Fruit fly (Drosophila melanogaster) whole organism, wandering third instar larva: ENCODE results near the gene TfIIA-L.

Source experiments
- Abd-B ChIP-seq: fragments of >200 bp; optimal IDR thresholded peaks from 2 replicates; lab custom pipeline; 2017; ENCODE audit warnings: missing biosample characterization, missing genetic modification characterization
- CG32264 ChIP-seq: fragments of 200-800 bp; sonication (Bioruptor generic); optimal IDR thresholded peaks from 2 replicates; lab custom pipeline; 2016; ENCODE audit warnings: missing biosample characterization, missing genetic modification characterization
- CG9705 ChIP-seq: fragments of 200-800 bp; sonication (Bioruptor generic); optimal IDR thresholded peaks from 2 replicates; lab custom pipeline; 2018; ENCODE audit warnings: missing biosample characterization, mild to moderate bottlenecking, missing genetic modification characterization
- CrebA ChIP-seq: fragments of 200-800 bp; sonication (Bioruptor generic); optimal IDR thresholded peaks from 2 replicates; lab custom pipeline; 2016; ENCODE audit warnings: missing biosample characterization, mild to moderate bottlenecking, missing genetic modification characterization, borderline replicate concordance
- Dfd ChIP-seq: fragments of >200 bp; optimal IDR thresholded peaks from 2 replicates; lab custom pipeline; 2017; ENCODE audit warnings: missing biosample characterization, missing genetic modification characterization
- Dif ChIP-seq: fragments of 200-275, 200-300 bp; sonication (Bioruptor generic); optimal IDR thresholded peaks from 2 replicates; lab custom pipeline; 2018; ENCODE audit warnings: missing biosample characterization, missing genetic modification characterization; ENCODE audit not compliant: partially characterized antibody
- GATAd ChIP-seq: sonication (Bioruptor generic); optimal IDR thresholded peaks from 2 replicates; lab custom pipeline; 2016; ENCODE audit warnings: missing biosample characterization, missing genetic modification characterization
- HLH106 ChIP-seq: fragments of 200-800 bp; optimal IDR thresholded peaks from 3 replicates; lab custom pipeline; 2019; ENCODE audit warnings: missing biosample characterization, mild to moderate bottlenecking, missing genetic modification characterization, moderate library complexity
- Hnf4 ChIP-seq: fragments of 200-800 bp; sonication (Bioruptor generic); optimal IDR thresholded peaks from 2 replicates; lab custom pipeline; 2016; ENCODE audit warnings: missing biosample characterization, mild to moderate bottlenecking, missing genetic modification characterization
- Hr78 ChIP-seq: fragments of >200 bp; optimal IDR thresholded peaks from 2 replicates; lab custom pipeline; 2017; ENCODE audit warnings: missing biosample characterization, missing genetic modification characterization
- Hr83 ChIP-seq: fragments of 200-300 bp; sonication (Bioruptor generic); optimal IDR thresholded peaks from 2 replicates; lab custom pipeline; 2016; ENCODE audit warnings: missing biosample characterization, mild to moderate bottlenecking, missing genetic modification characterization, moderate library complexity; ENCODE audit not compliant: poor library complexity, severe bottlenecking
- Jra ChIP-seq: sonication (Bioruptor generic); optimal IDR thresholded peaks from 2 replicates; lab custom pipeline; 2016; ENCODE audit warnings: missing biosample characterization, missing genetic modification characterization
- Mio ChIP-seq: sonication (Bioruptor generic); optimal IDR thresholded peaks from 2 replicates; lab custom pipeline; 2016; ENCODE audit warnings: missing biosample characterization, missing genetic modification characterization
- Myc ChIP-seq: fragments of >200 bp; optimal IDR thresholded peaks from 2 replicates; lab custom pipeline; 2017
- N ChIP-seq: fragments of >200 bp; optimal IDR thresholded peaks from 2 replicates; lab custom pipeline; 2018; ENCODE audit warnings: missing biosample characterization, missing external identifiers, missing genetic modification characterization
- OdsH ChIP-seq: fragments of 200-800 bp; sonication (Bioruptor generic); optimal IDR thresholded peaks from 2 replicates; lab custom pipeline; 2016; ENCODE audit warnings: missing biosample characterization, mild to moderate bottlenecking, missing genetic modification characterization
- Rel ChIP-seq, 2 experiments: fragments of 200-800 bp; sonication (Bioruptor generic) in 1 of 2; optimal IDR thresholded peaks; 2 replicates in 1 of 2; 3 replicates in 1 of 2; lab custom pipeline; 2016 to 2019; ENCODE audit warnings: mild to moderate bottlenecking in 2 of 2, missing biosample characterization in 2 of 2, missing genetic modification characterization in 2 of 2, moderate library complexity in 1 of 2
- Sp1 ChIP-seq: fragments of 200-800 bp; sonication (Bioruptor generic); optimal IDR thresholded peaks from 3 replicates; lab custom pipeline; 2019; ENCODE audit warnings: missing biosample characterization, mild to moderate bottlenecking, missing genetic modification characterization, moderate library complexity
- Vsx2 ChIP-seq: fragments of 200-300, 225-300 bp; sonication (Bioruptor generic); optimal IDR thresholded peaks from 2 replicates; lab custom pipeline; 2018; ENCODE audit warnings: missing biosample characterization, missing genetic modification characterization; ENCODE audit not compliant: partially characterized antibody
- br ChIP-seq: fragments of 200-800 bp; sonication (Bioruptor generic); optimal IDR thresholded peaks from 2 replicates; lab custom pipeline; 2016; ENCODE audit warnings: missing biosample characterization, missing genetic modification characterization
- brk ChIP-seq: fragments of 200-800 bp; sonication (Bioruptor generic); optimal IDR thresholded peaks from 2 replicates; lab custom pipeline; 2016; ENCODE audit warnings: missing biosample characterization, mild to moderate bottlenecking, missing genetic modification characterization
- dl ChIP-seq, 2 experiments: fragments of 175-275, 200-275 bp in 1 of 2; fragments of 200-275 bp in 1 of 2; sonication (Bioruptor generic); optimal IDR thresholded peaks; lab custom pipeline; 2018; ENCODE audit warnings: mild to moderate bottlenecking in 2 of 2, missing biosample characterization in 2 of 2, missing genetic modification characterization in 2 of 2, moderate library complexity in 2 of 2; ENCODE audit not compliant: partially characterized antibody in 2 of 2, insufficient read depth in 1 of 2
- dmrt93B ChIP-seq: fragments of 200-800 bp; sonication (Bioruptor generic); optimal IDR thresholded peaks from 2 replicates; lab custom pipeline; 2018; ENCODE audit warnings: missing biosample characterization, mild to moderate bottlenecking, missing genetic modification characterization
- dsf ChIP-seq: sonication (Bioruptor generic); optimal IDR thresholded peaks from 2 replicates; lab custom pipeline; 2016; ENCODE audit warnings: missing biosample characterization, missing genetic modification characterization, borderline replicate concordance
- ey ChIP-seq: fragments of 200-800 bp; sonication (Bioruptor generic); optimal IDR thresholded peaks from 2 replicates; lab custom pipeline; 2016; ENCODE audit warnings: missing biosample characterization, missing genetic modification characterization
- foxo ChIP-seq, 2 experiments: fragments of 200-800 bp; sonication (Bioruptor generic); optimal IDR thresholded peaks; 2 replicates in 1 of 2; 3 replicates in 1 of 2; lab custom pipeline; 2016 to 2017; ENCODE audit warnings: missing biosample characterization in 2 of 2, missing genetic modification characterization in 2 of 2
- fru ChIP-seq: fragments of 200-800 bp; sonication (Bioruptor generic); optimal IDR thresholded peaks from 3 replicates; lab custom pipeline; 2016; ENCODE audit warnings: missing biosample characterization, mild to moderate bottlenecking, missing genetic modification characterization
- h ChIP-seq: fragments of 200-800 bp; sonication (Bioruptor generic); optimal IDR thresholded peaks from 3 replicates; lab custom pipeline; 2016; ENCODE audit warnings: missing biosample characterization, mild to moderate bottlenecking, missing genetic modification characterization
- jim ChIP-seq: fragments of 175-275, 200-325 bp; sonication (Bioruptor generic); optimal IDR thresholded peaks from 2 replicates; lab custom pipeline; 2016; ENCODE audit warnings: missing biosample characterization, mild to moderate bottlenecking, missing genetic modification characterization
- lola ChIP-seq: fragments of >200 bp; optimal IDR thresholded peaks from 2 replicates; lab custom pipeline; 2017; ENCODE audit warnings: missing biosample characterization, missing genetic modification characterization
- pan ChIP-seq: fragments of >200 bp; optimal IDR thresholded peaks from 2 replicates; lab custom pipeline; 2017
- psq ChIP-seq: fragments of 200-800 bp; sonication (Bioruptor generic); optimal IDR thresholded peaks from 3 replicates; lab custom pipeline; 2017; ENCODE audit warnings: missing biosample characterization, mild to moderate bottlenecking, missing genetic modification characterization, moderate library complexity
- rgr ChIP-seq: fragments of 200-800 bp; sonication (Bioruptor generic); optimal IDR thresholded peaks from 3 replicates; lab custom pipeline; 2016; ENCODE audit warnings: missing biosample characterization, mild to moderate bottlenecking, missing genetic modification characterization
- sage ChIP-seq: fragments of 200-800 bp; sonication (Bioruptor generic); optimal IDR thresholded peaks from 2 replicates; lab custom pipeline; 2016; ENCODE audit warnings: missing biosample characterization, mild to moderate bottlenecking, missing genetic modification characterization
- sv ChIP-seq: fragments of 200-800 bp; sonication (Bioruptor generic); optimal IDR thresholded peaks from 3 replicates; lab custom pipeline; 2016; ENCODE audit warnings: missing biosample characterization, missing genetic modification characterization
- tai ChIP-seq: sonication (Bioruptor generic); optimal IDR thresholded peaks from 2 replicates; lab custom pipeline; 2016; ENCODE audit warnings: missing biosample characterization, missing genetic modification characterization
- usp ChIP-seq: fragments of >200 bp; optimal IDR thresholded peaks from 2 replicates; lab custom pipeline; 2017; ENCODE audit warnings: missing biosample characterization, missing genetic modification characterization
- woc ChIP-seq: sonication (Bioruptor generic); optimal IDR thresholded peaks from 2 replicates; lab custom pipeline; 2016; ENCODE audit warnings: missing biosample characterization, mild to moderate bottlenecking, missing genetic modification characterization

TfIIA-L gene

DNA sequence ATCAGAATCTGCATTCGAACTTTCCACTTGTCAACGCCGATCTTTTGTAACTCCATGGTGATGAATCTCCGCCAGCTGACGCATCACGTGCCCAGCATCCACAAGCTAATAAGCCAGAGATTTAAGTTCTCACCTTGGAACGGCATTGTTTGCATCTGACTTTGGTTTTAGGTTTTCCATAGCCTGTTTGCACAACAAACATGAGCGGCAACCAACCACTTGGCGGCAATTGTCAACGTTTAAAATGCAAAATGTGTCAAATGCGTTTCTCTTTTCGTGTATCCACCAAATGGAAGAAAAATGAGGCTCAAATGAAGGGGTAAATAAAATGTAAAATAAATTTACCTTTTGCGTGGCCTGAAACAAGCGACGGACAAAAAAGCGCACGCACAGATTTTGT, 48.6 kb upstream of the TfIIA-L start:
- TF ChIP-seq N (no peak), woc (GFP tag; lab: Kevin White, UChicago) (no peak), Vsx2 (GFP tag; lab: Kevin White, UChicago) (no peak), jim (GFP tag; lab: Kevin White, UChicago) (no peak), Myc (lab: Kevin White, UChicago) (no peak), Hr78 (GFP tag; lab: Kevin White, UChicago) (no peak), sv (GFP tag; lab: Kevin White, UChicago) (no peak), sage (GFP tag; lab: Kevin White, UChicago) (no peak)

DNA sequence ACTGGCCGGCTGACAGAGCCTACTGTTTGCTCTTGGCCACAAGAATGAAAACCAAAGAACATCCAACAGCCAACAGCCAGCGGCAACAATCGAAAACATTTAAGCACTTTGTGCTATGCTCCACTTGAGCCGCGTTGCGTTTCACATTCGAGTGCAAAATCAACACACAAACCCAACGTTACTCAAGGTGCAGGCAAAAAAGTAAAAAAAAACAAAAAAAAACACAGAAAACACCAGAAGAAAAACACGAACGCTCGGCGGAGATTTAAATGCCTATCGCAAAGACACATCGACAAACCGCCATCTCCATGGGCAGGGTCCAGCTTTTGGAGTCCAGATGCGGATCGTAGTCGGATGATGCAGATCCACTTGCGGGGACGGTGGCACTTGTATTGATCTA, 47.1 kb upstream of the TfIIA-L start:
- TF ChIP-seq OdsH (GFP tag; lab: Kevin White, UChicago): no peak
- TF ChIP-seq dmrt93B (GFP tag; lab: Kevin White, UChicago): no peak
- no peak for TF ChIP-seq Hr78 (GFP tag; lab: Kevin White, UChicago)
- TF ChIP-seq brk (GFP tag; lab: Kevin White, UChicago): no peak
- TF ChIP-seq dsf (GFP tag; lab: Kevin White, UChicago): no peak
- no peak for TF ChIP-seq foxo (GFP tag; optimal IDR thresholded peaks at IDR 0.05; lab: Kevin White, UChicago)
- no peak for TF ChIP-seq sage (GFP tag; lab: Kevin White, UChicago)
- no peak for TF ChIP-seq pan (lab: Kevin White, UChicago)
- no peak for TF ChIP-seq fru (GFP tag; lab: Kevin White, UChicago)
- no peak for TF ChIP-seq Hr83 (GFP tag; lab: Kevin White, UChicago)
- no peak for TF ChIP-seq Vsx2 (GFP tag; lab: Kevin White, UChicago)
- no peak for TF ChIP-seq ey (GFP tag; lab: Kevin White, UChicago)
- no peak for TF ChIP-seq Dif (GFP tag; lab: Kevin White, UChicago)
- TF ChIP-seq br: no peak
- no peak for TF ChIP-seq Sp1
- no peak for TF ChIP-seq tai
- TF ChIP-seq dl (GFP tag; optimal IDR thresholded peaks at IDR 0.05; lab: Kevin White, UChicago; ENCODE audit: insufficient read depth in 1 of 2, partially characterized antibody in 2 of 2): no peak
- TF ChIP-seq Dfd (GFP tag; lab: Kevin White, UChicago): no peak
- TF ChIP-seq, all 38 proteins: peak for 0

DNA sequence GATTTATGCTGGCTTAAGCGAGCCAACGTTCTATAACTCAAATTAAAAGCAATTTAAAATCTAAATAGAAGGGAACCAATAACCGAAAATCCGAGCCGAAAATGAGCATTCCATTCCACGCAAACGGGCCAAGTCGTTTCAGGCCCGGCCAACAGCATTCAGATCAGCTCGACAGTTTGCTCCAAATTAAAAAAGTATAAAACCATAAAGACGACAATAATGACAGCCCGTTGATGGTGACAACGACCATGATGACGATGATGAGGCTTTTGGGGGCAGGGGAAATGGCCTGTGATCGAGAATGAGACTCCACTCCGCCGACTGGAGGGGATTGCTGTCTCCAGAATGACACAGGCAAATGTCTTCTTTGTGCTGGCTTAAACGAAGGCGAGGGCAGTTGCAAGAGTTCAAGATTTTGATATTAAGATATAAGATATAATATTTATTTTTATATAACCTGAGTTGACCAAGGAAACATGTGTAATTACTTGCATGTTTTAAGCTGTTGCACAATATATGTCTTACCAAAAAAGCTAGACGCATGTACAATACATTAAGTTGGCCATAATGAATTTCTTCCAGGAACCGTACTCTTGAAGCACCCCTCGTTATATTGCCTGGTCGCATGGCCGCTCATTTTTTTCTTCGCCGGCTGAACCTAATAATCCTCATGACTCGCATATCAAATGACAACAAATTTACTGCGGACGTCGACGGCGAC, 46.1 kb upstream of the TfIIA-L start:
- TF ChIP-seq dmrt93B (GFP tag; lab: Kevin White, UChicago) (peak; percentile 48), lola (GFP tag; lab: Kevin White, UChicago) (no peak), dl (GFP tag; optimal IDR thresholded peaks at IDR 0.05; lab: Kevin White, UChicago; ENCODE audit: insufficient read depth in 1 of 2, partially characterized antibody in 2 of 2) (no peak), OdsH (GFP tag; lab: Kevin White, UChicago) (peak; percentile 29), sv (GFP tag; lab: Kevin White, UChicago) (no peak), Hnf4 (no peak), br (no peak), foxo (GFP tag; optimal IDR thresholded peaks at IDR 0.05; lab: Kevin White, UChicago) (peak in 1 of 2 experiments; percentile 49), sage (GFP tag; lab: Kevin White, UChicago) (peak; percentile 8), N (no peak), Myc (lab: Kevin White, UChicago) (no peak), brk (GFP tag; lab: Kevin White, UChicago) (no peak), Dif (GFP tag; lab: Kevin White, UChicago) (no peak), usp (GFP tag; lab: Kevin White, UChicago) (no peak), GATAd (no peak), Mio (GFP tag; lab: Kevin White, UChicago) (no peak), h (peak; percentile 19), psq (peak; percentile 36), fru (GFP tag; lab: Kevin White, UChicago) (peak; percentile 28), Sp1 (peak; percentile 24), tai (no peak), Jra (GFP tag; lab: Kevin White, UChicago) (no peak), CG32264 (GFP tag; lab: Kevin White, UChicago) (no peak), dsf (GFP tag; lab: Kevin White, UChicago) (no peak), Rel (GFP tag; optimal IDR thresholded peaks at IDR 0.05; lab: Kevin White, UChicago) (no peak), Rel (tag; optimal IDR thresholded peaks at IDR 0.05; lab: Kevin White, UChicago) (no peak), jim (GFP tag; lab: Kevin White, UChicago) (no peak), Hr83 (GFP tag; lab: Kevin White, UChicago) (no peak), Abd-B (GFP tag; lab: Kevin White, UChicago) (no peak), rgr (GFP tag; lab: Kevin White, UChicago) (peak; percentile 10), woc (GFP tag; lab: Kevin White, UChicago) (no peak), Hr78 (GFP tag; lab: Kevin White, UChicago) (no peak), Dfd (GFP tag; lab: Kevin White, UChicago) (no peak), ey (GFP tag; lab: Kevin White, UChicago) (no peak), CrebA (GFP tag; lab: Kevin White, UChicago) (no peak), CG9705 (GFP tag; lab: Kevin White, UChicago) (peak; percentile 13), HLH106 (tag; lab: Kevin White, UChicago) (peak; percentile 56), pan (lab: Kevin White, UChicago) (no peak), Vsx2 (GFP tag; lab: Kevin White, UChicago) (no peak)
